Fruit fly (Drosophila melanogaster): Measurements from ENCODE around the gene CG14298.
A peak's percentile ranks its signal among the peaks of the same experiment; 100 is the strongest.

Gene CG14298

dm6 chr3R:18918872-18919339 is 43.6 kb downstream of the CG14298 start (continued):
- TF ChIP-seq E2f1 (GFP tag; IDR thresholded peaks at IDR 0.05) (no peak), CG32532 (GFP tag; IDR thresholded peaks at IDR 0.05) (0 out of 2 replicates have a peak, but pooled peaks have one; percentile 37), CG34422 (GFP tag; IDR thresholded peaks at IDR 0.05) (peak; percentile 58; the same call in 1 of the 3 replicates), Adf1 (GFP tag; IDR thresholded peaks at IDR 0.05) (0 out of 2 replicates have a peak, but pooled peaks have one; percentile 40), PHDP (tag; optimal IDR thresholded peaks at IDR 0.05) (no peak), tna (GFP tag; IDR thresholded peaks at IDR 0.05; ENCODE audit: partially characterized antibody) (no peak), bcd (GFP tag; optimal IDR thresholded peaks at IDR 0.05) (no peak), Pdp1 (GFP tag; optimal IDR thresholded peaks at IDR 0.05) (peak in 1 of 2 experiments; percentile 74), Stat92E (GFP tag; optimal IDR thresholded peaks at IDR 0.05) (no peak), CoRest (tag; optimal IDR thresholded peaks at IDR 0.05) (no peak), CG9932 (GFP tag; IDR thresholded peaks at IDR 0.05) (0 out of 2 replicates have a peak, but pooled peaks have one; percentile 25), CG7556 (GFP tag; optimal IDR thresholded peaks at IDR 0.05) (peak; percentile 4), Vsx1 (GFP tag; optimal IDR thresholded peaks at IDR 0.05) (peak; percentile 96), Hey (tag; optimal IDR thresholded peaks at IDR 0.05) (peak; percentile 93), CG18599 (GFP tag; optimal IDR thresholded peaks at IDR 0.05) (peak; percentile 61), twi (tag; optimal IDR thresholded peaks at IDR 0.05) (peak; percentile 51), luna (GFP tag; optimal IDR thresholded peaks at IDR 0.05) (peak; percentile 11)

DNA sequence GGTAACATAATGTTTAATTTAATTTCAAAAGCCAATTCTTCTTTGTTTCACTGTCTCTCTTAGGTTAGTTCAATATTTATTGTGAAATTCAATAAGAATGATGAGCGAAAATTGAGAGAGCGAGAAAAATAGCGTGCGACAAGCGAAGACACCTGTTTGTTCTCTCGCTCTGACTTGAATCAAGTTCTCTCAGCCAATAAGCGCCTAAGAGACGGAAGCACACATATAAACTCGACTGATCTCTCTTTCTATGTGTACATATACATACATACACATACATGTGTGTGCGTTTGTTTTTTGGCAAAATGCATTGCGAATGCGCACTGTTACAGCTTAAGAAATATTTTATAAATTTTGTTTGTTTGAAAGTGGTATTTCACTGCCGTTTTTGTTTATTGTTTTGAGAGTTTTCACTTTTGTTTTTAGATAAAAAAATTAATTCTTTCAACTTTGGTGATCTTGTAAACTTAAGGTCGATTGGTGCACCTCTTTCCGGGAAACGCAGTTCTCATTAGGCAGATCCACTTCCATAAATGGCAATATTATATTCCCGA is 48.0 kb downstream of the CG14298 start:
- TF ChIP-seq kni (GFP tag; optimal IDR thresholded peaks at IDR 0.05), result peak; percentile 13
- TF ChIP-seq lola (GFP tag; optimal IDR thresholded peaks at IDR 0.05), result peak in 1 of 3 experiments; percentile 22
- TF ChIP-seq CG10654 (GFP tag; optimal IDR thresholded peaks at IDR 0.05), result no peak
- TF ChIP-seq CG2875 (GFP tag; optimal IDR thresholded peaks at IDR 0.05), result no peak
- TF ChIP-seq abd-A (tag; optimal IDR thresholded peaks at IDR 0.05), result no peak
- no peak for TF ChIP-seq CG8359 (GFP tag; optimal IDR thresholded peaks at IDR 0.05; ENCODE audit: borderline replicate concordance)
- TF ChIP-seq tna (GFP tag; IDR thresholded peaks at IDR 0.05; ENCODE audit: partially characterized antibody), result no peak
- TF ChIP-seq ac (GFP tag; optimal IDR thresholded peaks at IDR 0.05), result no peak
- TF ChIP-seq CG32772 (GFP tag; IDR thresholded peaks at IDR 0.05), result no peak
- TF ChIP-seq CG2202 (tag; optimal IDR thresholded peaks at IDR 0.05), result no peak
- no peak for TF ChIP-seq CG7963 (GFP tag; IDR thresholded peaks at IDR 0.05; ENCODE audit: partially characterized antibody)
- TF ChIP-seq lab (GFP tag; optimal IDR thresholded peaks at IDR 0.05), result peak; percentile 18
- no peak for TF ChIP-seq CG9437 (GFP tag; optimal IDR thresholded peaks at IDR 0.05)
- no peak for TF ChIP-seq CG4730 (GFP tag; IDR thresholded peaks at IDR 0.05)
- no peak for TF ChIP-seq knrl (GFP tag; IDR thresholded peaks at IDR 0.05; ENCODE audit: partially characterized antibody)
- no peak for TF ChIP-seq slp2 (GFP tag; optimal IDR thresholded peaks at IDR 0.05)
- TF ChIP-seq prd (optimal IDR thresholded peaks at IDR 0.05), result no peak
- TF ChIP-seq prd (GFP tag; IDR thresholded peaks at IDR 0.05), result no peak
- TF ChIP-seq ind (GFP tag; optimal IDR thresholded peaks at IDR 0.05), result no peak
- TF ChIP-seq yki (optimal IDR thresholded peaks at IDR 0.05), result peak; percentile 8
- TF ChIP-seq ERR (GFP tag; optimal IDR thresholded peaks at IDR 0.05), result no peak
- no peak for TF ChIP-seq CG2712 (tag; optimal IDR thresholded peaks at IDR 0.05)
- TF ChIP-seq z (GFP tag; IDR thresholded peaks at IDR 0.05), result no peak
- TF ChIP-seq ase (GFP tag; IDR thresholded peaks at IDR 0.05), result no peak
- no peak for TF ChIP-seq repo (GFP tag; optimal IDR thresholded peaks at IDR 0.05)
- TF ChIP-seq CG6272 (GFP tag; IDR thresholded peaks at IDR 0.05), result no peak
- TF ChIP-seq Med (GFP tag), result peak; percentile 57
- TF ChIP-seq CG11504 (tag; optimal IDR thresholded peaks at IDR 0.05), result no peak
- TF ChIP-seq Mes4 (GFP tag; optimal IDR thresholded peaks at IDR 0.05), result no peak
- no peak for TF ChIP-seq CG7839 (tag; optimal IDR thresholded peaks at IDR 0.05)
- no peak for TF ChIP-seq ham (GFP tag; IDR thresholded peaks at IDR 0.05)
- TF ChIP-seq Stat92E (GFP tag; optimal IDR thresholded peaks at IDR 0.05), result no peak
- no peak for TF ChIP-seq CG10147 (GFP tag; optimal IDR thresholded peaks at IDR 0.05)
- TF ChIP-seq HmgZ (tag; optimal IDR thresholded peaks at IDR 0.05), result peak; percentile 31
